Worm (Caenorhabditis elegans) whole organism, L2 larva: ENCODE results near the gene Y59H11AM.4.

Experiments
- C34F6.9 ChIP-seq: fragments of 150-350 bp; optimal IDR thresholded peaks from 2 replicates; lab custom pipeline; 2014; ENCODE audit warnings: missing biosample characterization, missing genetic modification characterization
- F13H6.1 ChIP-seq: sonication (generic microtip); optimal IDR thresholded peaks from 2 replicates; lab custom pipeline; 2016; ENCODE audit warnings: missing genetic modification characterization, missing compliant biosample characterization
- R02D3.7 ChIP-seq: fragments of 150-350 bp; optimal IDR thresholded peaks from 2 replicates; lab custom pipeline; 2014; ENCODE audit warnings: missing biosample characterization, missing genetic modification characterization
- ZK546.5 ChIP-seq: sonication (generic microtip); optimal IDR thresholded peaks from 2 replicates; lab custom pipeline; 2017; ENCODE audit warnings: missing biosample characterization, missing genetic modification characterization
- alr-1 ChIP-seq: fragments of 150-350 bp; optimal IDR thresholded peaks from 2 replicates; lab custom pipeline; 2014; ENCODE audit warnings: missing biosample characterization, missing genetic modification characterization
- ama-1 ChIP-seq: fragments of 150-350 bp; optimal IDR thresholded peaks from 2 replicates; lab custom pipeline; 2018; ENCODE audit warnings: inconsistent platforms
- blmp-1 ChIP-seq: sonication (generic microtip); optimal IDR thresholded peaks from 2 replicates; lab custom pipeline; 2017; ENCODE audit warnings: missing genetic modification characterization, mild to moderate bottlenecking, missing compliant biosample characterization, antibody characterized with exemption, moderate library complexity; ENCODE audit not compliant: insufficient read depth
- ceh-16 ChIP-seq: fragments of 150-350 bp; optimal IDR thresholded peaks from 2 replicates; lab custom pipeline; 2014; ENCODE audit warnings: missing biosample characterization, missing genetic modification characterization
- ceh-82 ChIP-seq: fragments of 150-350 bp; optimal IDR thresholded peaks from 2 replicates; lab custom pipeline; 2014; ENCODE audit warnings: missing biosample characterization, missing genetic modification characterization
- crh-2 ChIP-seq: sonication (generic microtip); optimal IDR thresholded peaks from 2 replicates; lab custom pipeline; 2017; ENCODE audit warnings: missing biosample characterization, missing genetic modification characterization
- dmd-4 ChIP-seq: sonication (generic microtip); optimal IDR thresholded peaks from 2 replicates; lab custom pipeline; 2017; ENCODE audit warnings: missing biosample characterization, missing genetic modification characterization
- egl-27 ChIP-seq: sonication (generic microtip); optimal IDR thresholded peaks from 3 replicates; lab custom pipeline; 2017; ENCODE audit warnings: missing biosample characterization, missing genetic modification reagents, missing genetic modification characterization
- elt-1 ChIP-seq: fragments of 150-350 bp; optimal IDR thresholded peaks from 2 replicates; lab custom pipeline; 2014; ENCODE audit warnings: missing biosample characterization, missing genetic modification characterization
- fos-1 ChIP-seq: fragments of 150-350 bp; optimal IDR thresholded peaks from 2 replicates; lab custom pipeline; 2014; ENCODE audit warnings: missing biosample characterization, missing genetic modification characterization
- gmeb-1 ChIP-seq: fragments of 150-350 bp; optimal IDR thresholded peaks from 2 replicates; lab custom pipeline; 2014; ENCODE audit warnings: missing biosample characterization, missing genetic modification characterization
- lin-11 ChIP-seq: fragments of 150-350 bp; sonication (generic microtip); optimal IDR thresholded peaks from 2 replicates; lab custom pipeline; 2014; ENCODE audit warnings: missing biosample characterization, missing genetic modification characterization, inconsistent platforms, mixed read lengths
- lin-13 ChIP-seq: fragments of 150-350 bp; optimal IDR thresholded peaks from 2 replicates; lab custom pipeline; 2014; ENCODE audit warnings: missing biosample characterization, missing genetic modification reagents, missing genetic modification characterization
- lin-39 ChIP-seq: fragments of 150-350 bp; optimal IDR thresholded peaks from 2 replicates; lab custom pipeline; 2014; ENCODE audit warnings: missing biosample characterization, missing genetic modification reagents, missing genetic modification characterization
- lsy-2 ChIP-seq, 2 experiments: fragments of 150-350 bp in 1 of 2; sonication (generic microtip) in 1 of 2; optimal IDR thresholded peaks; 2 replicates each; lab custom pipeline; 2014 to 2017; ENCODE audit warnings: missing biosample characterization in 2 of 2, missing genetic modification characterization in 2 of 2
- mbf-1 ChIP-seq: sonication (generic microtip); optimal IDR thresholded peaks from 2 replicates; lab custom pipeline; 2017; ENCODE audit warnings: missing biosample characterization, missing genetic modification characterization
- mdl-1 ChIP-seq, 2 experiments: fragments of 150-350 bp in 1 of 2; sonication (generic microtip) in 1 of 2; optimal IDR thresholded peaks; 2 replicates each; lab custom pipeline; 2017; ENCODE audit warnings: missing biosample characterization in 2 of 2, missing genetic modification characterization in 2 of 2
- nhr-10 ChIP-seq: sonication (generic microtip); optimal IDR thresholded peaks from 2 replicates; lab custom pipeline; 2017; ENCODE audit warnings: missing biosample characterization, missing genetic modification characterization
- nhr-11 ChIP-seq: fragments of 150-350 bp; optimal IDR thresholded peaks from 2 replicates; lab custom pipeline; 2014; ENCODE audit warnings: missing biosample characterization, missing genetic modification characterization
- nhr-12 ChIP-seq: fragments of 150-350 bp; optimal IDR thresholded peaks from 2 replicates; lab custom pipeline; 2014; ENCODE audit warnings: missing biosample characterization, missing genetic modification characterization
- nhr-129 ChIP-seq: fragments of 150-350 bp; optimal IDR thresholded peaks from 2 replicates; lab custom pipeline; 2014; ENCODE audit warnings: missing biosample characterization, missing genetic modification characterization
- nhr-21 ChIP-seq: fragments of 150-350 bp; optimal IDR thresholded peaks from 2 replicates; lab custom pipeline; 2014; ENCODE audit warnings: missing biosample characterization, missing genetic modification characterization
- nhr-237 ChIP-seq: fragments of 150-350 bp; optimal IDR thresholded peaks from 2 replicates; lab custom pipeline; 2014; ENCODE audit warnings: missing biosample characterization, missing genetic modification characterization
- nhr-25 ChIP-seq: fragments of 150-350 bp; sonication (generic microtip); optimal IDR thresholded peaks from 3 replicates; lab custom pipeline; 2014; ENCODE audit warnings: missing biosample characterization, missing genetic modification characterization
- nhr-6 ChIP-seq: fragments of 150-350 bp; optimal IDR thresholded peaks from 2 replicates; lab custom pipeline; 2014; ENCODE audit warnings: missing biosample characterization, missing genetic modification characterization
- sem-4 ChIP-seq: fragments of 150-350 bp; optimal IDR thresholded peaks from 2 replicates; lab custom pipeline; 2014; ENCODE audit warnings: missing biosample characterization, missing genetic modification reagents, missing genetic modification characterization
- skn-1 ChIP-seq: sonication (generic microtip); optimal IDR thresholded peaks from 2 replicates; lab custom pipeline; 2017; ENCODE audit warnings: missing biosample characterization, missing genetic modification characterization
- sma-3 ChIP-seq: sonication (generic microtip); optimal IDR thresholded peaks from 2 replicates; lab custom pipeline; 2016; ENCODE audit warnings: missing genetic modification reagents, missing genetic modification characterization, missing compliant biosample characterization
- sma-9 ChIP-seq, 2 experiments: fragments of 150-350 bp in 1 of 2; sonication (generic microtip) in 1 of 2; optimal IDR thresholded peaks; 2 replicates each; lab custom pipeline; 2014 to 2016; ENCODE audit warnings: missing genetic modification characterization in 2 of 2, mild to moderate bottlenecking in 1 of 2, missing biosample characterization in 1 of 2, missing compliant biosample characterization in 1 of 2, missing genetic modification reagents in 1 of 2, moderate library complexity in 1 of 2
- snpc-4 ChIP-seq: fragments of 150-350 bp; optimal IDR thresholded peaks from 2 replicates; lab custom pipeline; 2014; ENCODE audit warnings: missing biosample characterization, missing genetic modification characterization
- unc-39 ChIP-seq: fragments of 150-350 bp; optimal IDR thresholded peaks from 2 replicates; lab custom pipeline; 2014; ENCODE audit warnings: missing biosample characterization, missing genetic modification characterization
- ztf-1 ChIP-seq: fragments of 200-800 bp; sonication (Bioruptor generic); conservative IDR thresholded peaks from 2 replicates; pipeline ENCODE4 v1.3.6; 2022; ENCODE audit warnings: missing genetic modification characterization, missing compliant biosample characterization
- ztf-11 ChIP-seq: sonication (generic microtip); optimal IDR thresholded peaks from 2 replicates; lab custom pipeline; 2017; ENCODE audit warnings: missing biosample characterization, missing genetic modification characterization
- ztf-4 ChIP-seq: fragments of 150-350 bp; optimal IDR thresholded peaks from 2 replicates; lab custom pipeline; 2014; ENCODE audit warnings: missing biosample characterization, missing genetic modification characterization

Gene Y59H11AM.4

DNA sequence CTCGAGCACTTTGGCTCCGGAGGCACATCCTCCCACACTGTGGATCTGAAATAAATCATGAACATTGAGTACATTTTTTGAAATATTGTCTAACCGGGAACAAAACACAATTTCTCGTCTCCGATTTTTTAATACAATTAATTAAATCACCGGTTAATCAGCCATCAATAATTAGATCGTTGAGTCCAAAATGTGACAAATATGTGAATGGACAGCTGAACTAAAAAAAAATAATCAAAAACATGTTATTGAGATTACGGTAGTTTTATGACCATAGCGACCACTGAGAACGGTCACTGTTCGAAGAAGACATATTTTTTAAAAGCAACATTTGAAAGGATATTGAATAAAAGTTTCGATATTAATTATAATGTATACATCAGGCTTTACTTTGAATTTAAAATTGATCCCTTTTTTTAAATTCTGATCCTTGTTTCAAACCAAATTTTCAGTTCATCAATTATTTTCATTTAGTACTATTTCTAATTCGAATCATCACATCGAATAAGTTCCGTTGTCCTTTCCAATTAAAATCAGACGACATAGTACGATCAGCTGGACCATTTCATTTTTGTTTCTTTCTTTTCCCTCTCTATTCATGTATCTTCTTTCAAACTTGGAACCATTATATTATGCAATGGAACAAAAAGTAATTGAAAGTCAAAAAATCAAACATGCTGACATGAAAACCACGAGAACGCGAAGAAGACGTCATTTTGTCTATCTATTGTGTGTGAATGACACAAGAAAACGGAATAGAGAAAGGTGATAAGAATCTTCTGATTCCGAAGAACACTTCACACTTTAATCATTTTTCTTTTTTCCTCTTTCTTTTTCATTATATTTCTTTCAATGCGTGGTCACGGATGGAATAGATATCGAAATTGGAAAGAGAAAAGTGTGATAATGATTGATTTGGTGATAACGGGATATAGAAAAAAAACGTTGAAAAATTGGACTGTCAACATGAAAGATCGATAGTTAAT is 39.8 kb downstream of the Y59H11AM.4 start (continued):
- TF ChIP-seq lsy-2 (tag; optimal IDR thresholded peaks at IDR 0.05; lab: Kevin White, UChicago): peak in 1 of 2 experiments; percentile 60
- peak; percentile 58 for TF ChIP-seq gmeb-1 (tag; lab: Kevin White, UChicago)
- no peak for TF ChIP-seq alr-1 (tag; lab: Kevin White, UChicago)
- TF ChIP-seq sem-4 (tag; lab: Kevin White, UChicago): peak; percentile 69
- TF ChIP-seq ztf-11 (tag; lab: Kevin White, UChicago): no peak
- TF ChIP-seq ZK546.5 (tag; lab: Kevin White, UChicago): no peak
- TF ChIP-seq sma-9 (GFP tag; optimal IDR thresholded peaks at IDR 0.05; lab: Kevin White, UChicago): peak; percentile 96
- TF ChIP-seq sma-9 (tag; optimal IDR thresholded peaks at IDR 0.05; lab: Kevin White, UChicago): no peak
- TF ChIP-seq ceh-82 (tag; lab: Kevin White, UChicago): no peak
- peak; percentile 89 for TF ChIP-seq egl-27 (tag; lab: Kevin White, UChicago)
- TF ChIP-seq skn-1: peak; percentile 43
- TF ChIP-seq ceh-16 (tag; lab: Kevin White, UChicago): no peak
- TF ChIP-seq mbf-1 (tag; lab: Kevin White, UChicago): no peak
- no peak for TF ChIP-seq lin-11 (tag; lab: Kevin White, UChicago)
- peak; percentile 16 for TF ChIP-seq C34F6.9 (tag; lab: Kevin White, UChicago)
- no peak for TF ChIP-seq dmd-4 (tag; lab: Kevin White, UChicago)
- TF ChIP-seq crh-2 (tag; lab: Kevin White, UChicago): peak; percentile 89
- TF ChIP-seq, all 48 proteins: peak for 20

DNA sequence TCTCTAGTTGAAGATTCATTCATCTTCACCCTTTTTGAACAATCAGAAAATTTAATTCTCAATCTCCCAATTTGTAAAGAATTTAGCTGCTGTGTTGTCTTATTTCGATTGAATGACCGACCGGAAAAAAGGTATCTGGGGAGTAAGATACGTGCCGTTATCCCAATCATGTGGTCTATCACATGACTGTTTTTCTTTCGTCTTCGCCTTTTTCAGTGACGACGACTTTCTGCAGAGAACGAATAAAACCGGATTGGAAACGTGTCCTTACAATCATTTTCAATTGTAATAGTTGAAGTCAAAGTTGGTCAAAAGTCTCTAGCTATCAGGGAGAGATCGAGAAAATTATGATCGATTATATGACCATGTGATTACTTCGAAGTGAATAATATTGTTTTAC is 41.1 kb downstream of the Y59H11AM.4 start:
- TF ChIP-seq ztf-1 (GFP tag; lab: Robert Waterston, UW) (no peak), ceh-82 (tag; lab: Kevin White, UChicago) (no peak), mbf-1 (tag; lab: Kevin White, UChicago) (no peak), blmp-1 (peak; percentile 73), dmd-4 (tag; lab: Kevin White, UChicago) (no peak), ztf-11 (tag; lab: Kevin White, UChicago) (no peak), mdl-1 (tag; optimal IDR thresholded peaks at IDR 0.05; lab: Kevin White, UChicago) (peak in 1 of 2 experiments; percentile 31), sma-9 (GFP tag; optimal IDR thresholded peaks at IDR 0.05; lab: Kevin White, UChicago) (peak; percentile 96), sma-9 (tag; optimal IDR thresholded peaks at IDR 0.05; lab: Kevin White, UChicago) (no peak), elt-1 (tag; lab: Kevin White, UChicago) (no peak), sma-3 (GFP tag; lab: Kevin White, UChicago) (peak; percentile 91), nhr-10 (tag; lab: Kevin White, UChicago) (no peak), nhr-129 (tag; lab: Kevin White, UChicago) (peak; percentile 72), alr-1 (tag; lab: Kevin White, UChicago) (no peak), lin-39 (tag; lab: Kevin White, UChicago) (no peak), ama-1 (lab: Kevin White, UChicago) (peak; percentile 44), gmeb-1 (tag; lab: Kevin White, UChicago) (peak; percentile 55), nhr-6 (tag; lab: Kevin White, UChicago) (peak; percentile 76), nhr-25 (tag; lab: Kevin White, UChicago) (peak; percentile 95), F13H6.1 (peak; percentile 41), unc-39 (tag; lab: Kevin White, UChicago) (no peak), egl-27 (tag; lab: Kevin White, UChicago) (peak; percentile 66), snpc-4 (tag; lab: Kevin White, UChicago) (no peak), ztf-4 (no peak), R02D3.7 (tag; lab: Kevin White, UChicago) (no peak), lsy-2 (tag; optimal IDR thresholded peaks at IDR 0.05; lab: Kevin White, UChicago) (peak in 1 of 2 experiments; percentile 58), sem-4 (tag; lab: Kevin White, UChicago) (peak; percentile 50), nhr-21 (tag; lab: Kevin White, UChicago) (peak; percentile 93), fos-1 (tag; lab: Kevin White, UChicago) (peak; percentile 11), nhr-12 (tag; lab: Kevin White, UChicago) (no peak), C34F6.9 (tag; lab: Kevin White, UChicago) (peak; percentile 17), crh-2 (tag; lab: Kevin White, UChicago) (peak; percentile 71)

- peak; percentile 78 for TF ChIP-seq sma-3 (GFP tag; lab: Kevin White, UChicago)
- no peak for TF ChIP-seq nhr-11 (tag; lab: Kevin White, UChicago)
- no peak for TF ChIP-seq lin-13 (GFP tag; lab: Kevin White, UChicago)
- no peak for TF ChIP-seq nhr-237 (tag; lab: Kevin White, UChicago)
- no peak for TF ChIP-seq snpc-4 (tag; lab: Kevin White, UChicago)
- TF ChIP-seq sma-9 (GFP tag; optimal IDR thresholded peaks at IDR 0.05; lab: Kevin White, UChicago): peak; percentile 97
- no peak for TF ChIP-seq sma-9 (tag; optimal IDR thresholded peaks at IDR 0.05; lab: Kevin White, UChicago)
- TF ChIP-seq nhr-25 (tag; lab: Kevin White, UChicago): peak; percentile 58
- TF ChIP-seq gmeb-1 (tag; lab: Kevin White, UChicago): peak; percentile 38
- TF ChIP-seq mdl-1 (tag; optimal IDR thresholded peaks at IDR 0.05; lab: Kevin White, UChicago): peak; percentile 51 to 70
- TF ChIP-seq nhr-21 (tag; lab: Kevin White, UChicago): peak; percentile 72
- TF ChIP-seq nhr-129 (tag; lab: Kevin White, UChicago): peak; percentile 41
- TF ChIP-seq unc-39 (tag; lab: Kevin White, UChicago): no peak
- peak; percentile 73 for TF ChIP-seq fos-1 (tag; lab: Kevin White, UChicago)
- TF ChIP-seq crh-2 (tag; lab: Kevin White, UChicago): peak; percentile 66
- no peak for TF ChIP-seq blmp-1
- TF ChIP-seq F13H6.1: peak; percentile 26
Measured at ce11 chrIV:8528345-8528744, 41.8 kb downstream of the Y59H11AM.4 start.
